Fruit fly (Drosophila melanogaster): Measurements from ENCODE around the gene CG6729.

The CG6729 gene

DNA sequence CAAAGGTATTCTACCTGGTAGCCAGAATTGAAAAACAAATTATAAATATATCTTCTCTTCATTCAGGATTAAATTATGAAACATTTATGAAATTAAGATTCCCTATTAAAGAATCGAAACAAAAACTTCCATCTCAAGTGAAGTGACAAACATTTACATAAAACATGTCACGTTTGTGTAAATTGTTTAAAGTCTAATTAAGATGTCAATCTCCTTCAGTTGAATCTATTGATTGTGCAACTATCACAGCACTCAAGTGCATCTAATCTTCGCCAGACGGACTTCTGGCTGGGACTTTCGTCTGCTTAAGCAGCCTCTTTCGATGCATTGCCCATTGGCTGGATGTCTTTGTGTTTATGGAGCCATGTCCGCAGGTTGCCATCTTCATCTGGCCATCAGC lies 48.3 kb upstream of the CG6729 start:
- TF ChIP-seq CG10274 (GFP tag; optimal IDR thresholded peaks at IDR 0.05) (no peak), bsh (GFP tag; optimal IDR thresholded peaks at IDR 0.05) (no peak)

DNA sequence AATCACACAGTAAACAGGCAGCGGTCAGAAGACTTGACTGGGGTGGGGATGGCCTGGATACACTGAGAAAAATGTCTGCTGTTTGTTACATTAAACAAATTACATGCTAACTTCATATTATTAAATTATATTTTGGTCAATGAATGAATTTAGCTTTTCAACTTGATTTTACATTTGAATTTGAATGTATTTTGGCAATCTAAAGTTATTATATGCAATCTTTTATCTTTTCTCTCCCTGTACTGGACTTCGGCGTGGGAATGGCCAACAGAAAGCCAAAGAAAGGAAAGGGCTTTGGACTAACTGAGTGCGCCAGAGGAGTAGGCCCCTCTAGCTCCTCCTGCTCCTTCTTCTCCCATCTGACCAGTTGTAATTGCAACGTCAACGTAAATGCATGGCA lies 47.6 kb upstream of the CG6729 start:
- no peak for TF ChIP-seq CG8765 (GFP tag; IDR thresholded peaks at IDR 0.05)
- peak in 1 of 2 experiments; percentile 16 for TF ChIP-seq bsh (GFP tag; optimal IDR thresholded peaks at IDR 0.05)
- TF ChIP-seq lbe (GFP tag; optimal IDR thresholded peaks at IDR 0.05) = peak; percentile 54
- TF ChIP-seq C15 (GFP tag; IDR thresholded peaks at IDR 0.05) = no peak
- TF ChIP-seq BtbVII (GFP tag; optimal IDR thresholded peaks at IDR 0.05) = no peak
- TF ChIP-seq CG8944 (GFP tag; optimal IDR thresholded peaks at IDR 0.05) = no peak
- no peak for TF ChIP-seq Adf1 (GFP tag; IDR thresholded peaks at IDR 0.05)
- TF ChIP-seq Drgx (GFP tag; IDR thresholded peaks at IDR 0.05) = peak; percentile 37
- 0 out of 2 replicates have a peak, but pooled peaks have one; percentile 7 for TF ChIP-seq CG11247 (GFP tag; IDR thresholded peaks at IDR 0.05)
- TF ChIP-seq Ets65A (GFP tag) = peak; percentile 76

DNA sequence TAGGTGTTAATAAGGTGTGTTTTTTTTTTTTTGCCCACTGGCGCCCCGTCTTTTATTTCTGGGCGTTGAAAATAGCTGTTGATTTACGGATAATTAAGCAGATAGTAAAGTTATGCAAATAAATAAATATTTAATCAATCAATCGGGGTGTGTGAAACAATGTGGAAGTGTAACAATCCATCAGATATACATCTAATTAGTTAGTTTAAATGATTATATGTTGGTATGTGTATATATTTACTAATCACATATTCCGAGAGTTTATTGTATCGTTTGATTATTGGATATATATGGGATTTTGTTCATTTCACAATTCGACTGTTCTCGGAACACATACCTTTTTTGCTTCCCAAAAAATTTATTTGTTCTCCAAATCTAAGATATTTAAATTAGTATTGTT lies 46.2 kb upstream of the CG6729 start, which contains the start of gene CG31870:
TSS of gene CG31870 (plus strand) at position 301 of the 400 bp plus-strand sequence.
- TF ChIP-seq pnt (GFP tag; optimal IDR thresholded peaks at IDR 0.05) (no peak), CG11093 (GFP tag; IDR thresholded peaks at IDR 0.05) (no peak), CG7745 (tag; optimal IDR thresholded peaks at IDR 0.05) (no peak), CG14965 (GFP tag; optimal IDR thresholded peaks at IDR 0.05; ENCODE audit: borderline replicate concordance) (no peak), zen (tag; optimal IDR thresholded peaks at IDR 0.05) (no peak), CG13894 (tag; optimal IDR thresholded peaks at IDR 0.05) (no peak), CG3838 (GFP tag; optimal IDR thresholded peaks at IDR 0.05) (no peak), gro (GFP tag; optimal IDR thresholded peaks at IDR 0.05) (no peak), NfI (GFP tag; optimal IDR thresholded peaks at IDR 0.05) (no peak)

DNA sequence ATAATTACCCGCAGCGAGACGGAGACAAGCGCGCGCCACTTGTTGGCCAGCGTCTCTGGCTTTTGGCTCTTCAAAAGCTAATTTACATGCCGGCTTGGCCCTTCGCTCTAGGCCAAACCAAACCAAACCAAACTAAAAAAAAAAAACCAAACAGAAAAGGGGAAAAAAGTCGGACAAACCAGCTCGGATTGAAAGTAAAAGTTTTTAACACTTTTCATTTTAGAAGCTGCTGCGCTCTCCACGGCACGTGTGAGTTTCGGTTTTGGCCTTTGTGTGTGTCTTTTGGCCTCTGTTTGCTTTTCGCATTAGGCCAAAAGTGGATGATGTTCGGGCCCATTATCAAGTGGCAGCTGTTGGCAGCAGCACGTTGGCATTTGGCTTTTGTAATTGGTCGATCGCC lies 37.5 kb upstream of the CG6729 start:
- TF ChIP-seq cwo (GFP tag; optimal IDR thresholded peaks at IDR 0.05) (peak; percentile 46), sens (GFP tag) (peak; percentile 27), vvl (GFP tag; IDR thresholded peaks at IDR 0.05) (peak; percentile 29; the same call in 1 of the 2 replicates), CG2129 (GFP tag; IDR thresholded peaks at IDR 0.05; ENCODE audit: partially characterized antibody) (no peak), h (optimal IDR thresholded peaks at IDR 0.05) (no peak), sd (tag; optimal IDR thresholded peaks at IDR 0.05) (peak; percentile 28), en (GFP tag; optimal IDR thresholded peaks at IDR 0.05) (no peak), sob (GFP tag; IDR thresholded peaks at IDR 0.05) (0 out of 2 replicates have a peak, but pooled peaks have one; percentile 13), Mes4 (GFP tag; optimal IDR thresholded peaks at IDR 0.05) (no peak), CG10267 (tag; optimal IDR thresholded peaks at IDR 0.05) (no peak), Blimp-1 (GFP tag; optimal IDR thresholded peaks at IDR 0.05) (peak; percentile 99), bcd (GFP tag; optimal IDR thresholded peaks at IDR 0.05) (no peak), CG1529 (GFP tag; optimal IDR thresholded peaks at IDR 0.05) (no peak), CG7372 (GFP tag; IDR thresholded peaks at IDR 0.05) (no peak), CG34376 (GFP tag; optimal IDR thresholded peaks at IDR 0.05) (no peak), Hr78 (GFP tag; optimal IDR thresholded peaks at IDR 0.05) (peak in 1 of 2 experiments; percentile 14), sqz (GFP tag; optimal IDR thresholded peaks at IDR 0.05) (peak; percentile 20), ken (GFP tag; IDR thresholded peaks at IDR 0.05) (no peak), Nf-YB (GFP tag; optimal IDR thresholded peaks at IDR 0.05) (peak; percentile 34), oc (tag; optimal IDR thresholded peaks at IDR 0.05) (peak; percentile 5), CG33557 (GFP tag; optimal IDR thresholded peaks at IDR 0.05) (no peak), nerfin-1 (tag; optimal IDR thresholded peaks at IDR 0.05) (no peak), CG9609 (GFP tag; optimal IDR thresholded peaks at IDR 0.05) (no peak)

All from whole organism, embryonic.